Worm (Caenorhabditis elegans): Measurements from ENCODE around the gene M02D8.5.

DNA sequence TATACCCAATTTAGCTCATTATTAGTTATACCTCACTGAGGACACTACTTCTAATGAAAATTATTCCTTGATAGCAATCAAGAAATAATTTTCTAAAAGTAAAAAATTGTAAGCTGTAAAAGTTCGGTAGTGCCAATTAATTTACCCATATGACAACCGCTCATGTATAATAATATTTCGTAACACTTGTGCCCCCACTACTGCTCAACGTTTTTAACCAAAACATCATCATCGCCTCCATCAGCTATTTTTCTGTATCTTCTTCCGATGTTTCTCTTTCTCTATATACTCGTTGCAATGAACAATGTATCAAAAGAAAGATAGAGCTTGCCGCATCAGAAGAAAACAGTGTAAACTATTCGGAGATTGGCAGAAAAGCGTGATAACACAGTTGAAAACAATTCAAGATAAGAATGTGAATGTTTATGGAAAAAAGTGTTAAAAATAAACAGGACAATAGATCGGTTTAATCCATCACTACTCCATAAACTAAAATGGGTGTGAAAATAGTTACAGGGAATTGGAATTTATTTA, 26.4 kb upstream of the M02D8.5 start:
- TF ChIP-seq dao-5 (tag; optimal IDR thresholded peaks at IDR 0.05), result no peak
- TF ChIP-seq him-1 (tag; optimal IDR thresholded peaks at IDR 0.05), result no peak
- no peak for TF ChIP-seq W03F9.2 (tag; optimal IDR thresholded peaks at IDR 0.05)
